Fruit fly (Drosophila melanogaster) whole organism, embryonic: ENCODE data around the gene CG15880.

Experiments used
- CG10543 ChIP-seq: fragments of 200-800 bp; sonication (Bioruptor generic); optimal IDR thresholded peaks from 3 replicates; lab custom pipeline; 2017; ENCODE audit warnings: missing biosample characterization, mild to moderate bottlenecking, missing genetic modification characterization, moderate library complexity
- CG11085 ChIP-seq: fragments of 200-800 bp; sonication (Bioruptor generic); IDR thresholded peaks from 2 replicates; pipeline ENCODE4 v1.3.6; 2022; ENCODE audit warnings: missing biosample characterization, missing genetic modification characterization
- CG12236 ChIP-seq: fragments of 200-800 bp; sonication (Bioruptor generic); optimal IDR thresholded peaks from 2 replicates; lab custom pipeline; 2016; ENCODE audit warnings: missing biosample characterization, missing genetic modification characterization
- CG14710 ChIP-seq: fragments of 200-800 bp; sonication (Bioruptor generic); optimal IDR thresholded peaks from 3 replicates; lab custom pipeline; 2019; ENCODE audit warnings: missing biosample characterization, mild to moderate bottlenecking, missing genetic modification characterization, moderate library complexity
- CG15011 ChIP-seq: fragments of 200-800 bp; sonication (Bioruptor generic); optimal IDR thresholded peaks from 3 replicates; lab custom pipeline; 2018; ENCODE audit warnings: missing biosample characterization, mild to moderate bottlenecking, missing genetic modification characterization
- CG17186 ChIP-seq: fragments of 200-800 bp; sonication (Bioruptor generic); optimal IDR thresholded peaks from 3 replicates; lab custom pipeline; 2017; ENCODE audit warnings: missing biosample characterization, missing genetic modification reagents, missing genetic modification characterization
- CG18476 ChIP-seq: fragments of 200-800 bp; sonication (Bioruptor generic); optimal IDR thresholded peaks from 2 replicates; lab custom pipeline; 2016; ENCODE audit warnings: missing biosample characterization, mild to moderate bottlenecking, missing genetic modification characterization
- CG18764 ChIP-seq: fragments of 200-800 bp; sonication (Bioruptor generic); optimal IDR thresholded peaks from 3 replicates; lab custom pipeline; 2016; ENCODE audit warnings: missing biosample characterization, missing genetic modification characterization
- CG2116 ChIP-seq: fragments of 200-800 bp; sonication (Bioruptor generic); optimal IDR thresholded peaks from 3 replicates; lab custom pipeline; 2018; ENCODE audit warnings: missing biosample characterization, mild to moderate bottlenecking, missing genetic modification characterization
- CG30431 ChIP-seq: fragments of 200-800 bp; sonication (Bioruptor generic); optimal IDR thresholded peaks from 2 replicates; lab custom pipeline; 2017; ENCODE audit warnings: missing biosample characterization, missing genetic modification characterization
- CG3163 ChIP-seq: fragments of 200-800 bp; sonication (Bioruptor generic); optimal IDR thresholded peaks from 3 replicates; lab custom pipeline; 2016; ENCODE audit warnings: missing biosample characterization, missing genetic modification characterization
- CG3407 ChIP-seq: fragments of 200-800 bp; sonication (Bioruptor generic); optimal IDR thresholded peaks from 2 replicates; lab custom pipeline; 2018; ENCODE audit warnings: missing biosample characterization, mild to moderate bottlenecking, missing genetic modification characterization
- CG3838 ChIP-seq: fragments of 200-800 bp; sonication (Bioruptor generic); optimal IDR thresholded peaks from 3 replicates; lab custom pipeline; 2016; ENCODE audit warnings: missing biosample characterization, missing genetic modification characterization
- CG4424 ChIP-seq: fragments of 200-800 bp; sonication (Bioruptor generic); optimal IDR thresholded peaks from 3 replicates; lab custom pipeline; 2016; ENCODE audit warnings: missing biosample characterization, missing genetic modification characterization
- CG4617 ChIP-seq: fragments of 200-800 bp; sonication (Bioruptor generic); optimal IDR thresholded peaks from 3 replicates; lab custom pipeline; 2016; ENCODE audit warnings: missing biosample characterization, missing genetic modification characterization, borderline replicate concordance
- CG4730 ChIP-seq: fragments of 200-800 bp; sonication (Bioruptor generic); IDR thresholded peaks from 2 replicates; pipeline ENCODE4 v1.3.6; 2022; ENCODE audit warnings: missing biosample characterization, missing genetic modification characterization
- CG6272 ChIP-seq: fragments of 200-800 bp; sonication (Bioruptor generic); IDR thresholded peaks from 2 replicates; pipeline ENCODE4 v1.3.6; 2022; ENCODE audit warnings: missing biosample characterization, missing genetic modification characterization
- CG8281 ChIP-seq: fragments of 200-800 bp; sonication (Bioruptor generic); optimal IDR thresholded peaks from 2 replicates; lab custom pipeline; 2018; ENCODE audit warnings: missing biosample characterization, mild to moderate bottlenecking, missing genetic modification characterization, moderate library complexity
- CHES-1-like ChIP-seq: fragments of 200-800 bp; sonication (Bioruptor generic); optimal IDR thresholded peaks from 2 replicates; lab custom pipeline; 2016; ENCODE audit warnings: missing biosample characterization, missing genetic modification characterization
- CkIIα-i1 ChIP-seq: fragments of 200-800 bp; sonication (Bioruptor generic); IDR thresholded peaks from 2 replicates; pipeline ENCODE4 v1.3.6; 2022; ENCODE audit warnings: missing biosample characterization, missing genetic modification characterization
- CoRest ChIP-seq: fragments of 200-800 bp; sonication (Bioruptor generic); optimal IDR thresholded peaks from 3 replicates; lab custom pipeline; 2018; ENCODE audit warnings: missing biosample characterization, mild to moderate bottlenecking, missing genetic modification characterization, moderate library complexity
- Drgx ChIP-seq: fragments of 200-800 bp; sonication (Bioruptor generic); IDR thresholded peaks from 2 replicates; pipeline ENCODE4 v1.3.6; 2022; ENCODE audit warnings: missing biosample characterization, missing genetic modification characterization
- E2f1 ChIP-seq: fragments of 200-800 bp; sonication (Bioruptor generic); IDR thresholded peaks from 2 replicates; pipeline ENCODE4 v1.3.6; 2022; ENCODE audit warnings: missing biosample characterization, missing genetic modification characterization
- GATAe ChIP-seq: fragments of 200-800 bp; sonication (Bioruptor generic); conservative IDR thresholded peaks from 2 replicates; pipeline ENCODE4 v1.3.6; 2022; ENCODE audit warnings: missing biosample characterization, missing genetic modification characterization
- Gsc ChIP-seq: fragments of 200-800 bp; sonication (Bioruptor generic); IDR thresholded peaks from 2 replicates; pipeline ENCODE4 v1.3.6; 2022; ENCODE audit warnings: missing biosample characterization, missing genetic modification characterization
- H2.0 ChIP-seq: fragments of 200-800 bp; sonication (Bioruptor generic); IDR thresholded peaks from 2 replicates; pipeline ENCODE4 v1.3.6; 2022; ENCODE audit warnings: missing biosample characterization, missing genetic modification characterization
- HHEX ChIP-seq: fragments of 200-800 bp; sonication (Bioruptor generic); optimal IDR thresholded peaks from 3 replicates; lab custom pipeline; 2017; ENCODE audit warnings: missing biosample characterization, mild to moderate bottlenecking, missing genetic modification characterization, missing genetic modification reagents
- Hr78 ChIP-seq, 2 experiments: fragments of 200-800 bp in 1 of 2; fragments of >200 bp in 1 of 2; sonication (Bioruptor generic) in 1 of 2; optimal IDR thresholded peaks; 2 replicates each; lab custom pipeline; 2017 to 2019; ENCODE audit warnings: missing biosample characterization in 2 of 2, missing genetic modification characterization in 2 of 2, mild to moderate bottlenecking in 1 of 2, moderate library complexity in 1 of 2
- Mad ChIP-seq: fragments of 200-800 bp; sonication (Bioruptor generic); optimal IDR thresholded peaks from 2 replicates; lab custom pipeline; 2016; ENCODE audit warnings: missing biosample characterization, missing genetic modification characterization
- NC2α ChIP-seq: fragments of 200-800 bp; sonication (Bioruptor generic); optimal IDR thresholded peaks from 2 replicates; lab custom pipeline; 2016; ENCODE audit warnings: missing biosample characterization, missing genetic modification characterization
- NC2β ChIP-seq: fragments of 200-800 bp; sonication (Bioruptor generic); optimal IDR thresholded peaks from 2 replicates; lab custom pipeline; 2016; ENCODE audit warnings: missing biosample characterization, missing genetic modification characterization
- NK7.1 ChIP-seq: fragments of 200-800 bp; sonication (Bioruptor generic); optimal IDR thresholded peaks from 3 replicates; lab custom pipeline; 2016; ENCODE audit warnings: missing biosample characterization, missing genetic modification characterization
- Sox100B ChIP-seq: fragments of 200-800 bp; sonication (Bioruptor generic); optimal IDR thresholded peaks from 3 replicates; lab custom pipeline; 2018; ENCODE audit warnings: missing biosample characterization, mild to moderate bottlenecking, missing genetic modification characterization
- Taf1 ChIP-seq: fragments of 200-800 bp; sonication (Bioruptor generic); IDR thresholded peaks from 2 replicates; pipeline ENCODE4 v1.3.6; 2022; ENCODE audit warnings: missing biosample characterization, missing genetic modification characterization
- ara ChIP-seq: fragments of 200-800 bp; sonication (Bioruptor generic); IDR thresholded peaks from 2 replicates; pipeline ENCODE4 v1.3.6; 2022; ENCODE audit warnings: missing biosample characterization, missing genetic modification characterization
- dmrt11E ChIP-seq: fragments of 200-800 bp; sonication (Bioruptor generic); optimal IDR thresholded peaks from 3 replicates; lab custom pipeline; 2018; ENCODE audit warnings: missing biosample characterization, mild to moderate bottlenecking, missing genetic modification characterization, moderate library complexity
- dpn ChIP-seq, 2 experiments: fragments of 200-800 bp; sonication (Bioruptor generic); optimal IDR thresholded peaks; 3 replicates each; lab custom pipeline; 2016; ENCODE audit warnings: missing biosample characterization in 2 of 2, missing genetic modification characterization in 2 of 2
- ems ChIP-seq: fragments of 200-800 bp; sonication (Bioruptor generic); optimal IDR thresholded peaks from 3 replicates; lab custom pipeline; 2016; ENCODE audit warnings: missing biosample characterization, missing genetic modification characterization
- ewg ChIP-seq: fragments of 200-800 bp; sonication (Bioruptor generic); optimal IDR thresholded peaks from 3 replicates; lab custom pipeline; 2017; ENCODE audit warnings: mild to moderate bottlenecking, missing biosample characterization, missing genetic modification reagents, missing genetic modification characterization
- fu2 ChIP-seq: fragments of 200-800 bp; sonication (Bioruptor generic); optimal IDR thresholded peaks from 2 replicates; lab custom pipeline; 2016; ENCODE audit warnings: missing biosample characterization, missing genetic modification characterization
- insv ChIP-seq, 2 experiments: fragments of 200-800 bp; sonication (Bioruptor generic); optimal IDR thresholded peaks; 3 replicates each; lab custom pipeline; 2016 to 2018; ENCODE audit warnings: missing biosample characterization in 2 of 2, missing genetic modification characterization in 2 of 2
- kni ChIP-seq: fragments of 200-800 bp; sonication (Bioruptor generic); optimal IDR thresholded peaks from 3 replicates; lab custom pipeline; 2017; ENCODE audit warnings: mild to moderate bottlenecking, missing biosample characterization, missing genetic modification reagents, missing genetic modification characterization
- lola ChIP-seq, 3 experiments: fragments of >200 bp in 2 of 3; fragments of 200-800 bp in 1 of 3; sonication (Bioruptor generic) in 1 of 3; optimal IDR thresholded peaks; 2 replicates each; lab custom pipeline; 2017 to 2019; ENCODE audit warnings: missing biosample characterization in 3 of 3, missing genetic modification characterization in 3 of 3, mild to moderate bottlenecking in 1 of 3, moderate library complexity in 1 of 3
- lov ChIP-seq, 2 experiments: fragments of 200-800 bp in 1 of 2; fragments of >200 bp in 1 of 2; sonication (Bioruptor generic) in 1 of 2; IDR thresholded peaks in 1 of 2; optimal IDR thresholded peaks in 1 of 2; 2 replicates in 1 of 2; 3 replicates in 1 of 2; pipeline versions ENCODE4 v1.3.6 to Lab custom; 2017 to 2022; ENCODE audit warnings: missing biosample characterization in 1 of 2, missing genetic modification characterization in 1 of 2
- maf-S ChIP-seq: fragments of 200-800 bp; sonication (Bioruptor generic); optimal IDR thresholded peaks from 2 replicates; lab custom pipeline; 2016; ENCODE audit warnings: missing biosample characterization, missing genetic modification characterization
- sna ChIP-seq: fragments of 200-800 bp; sonication (Bioruptor generic); IDR thresholded peaks from 2 replicates; pipeline ENCODE4 v1.3.6; 2022; ENCODE audit warnings: missing biosample characterization, missing genetic modification characterization; ENCODE audit not compliant: partially characterized antibody
- vnd ChIP-seq: fragments of 200-800 bp; sonication (Bioruptor generic); IDR thresholded peaks from 3 replicates; pipeline ENCODE4 v1.3.6; 2022; ENCODE audit warnings: missing biosample characterization, missing genetic modification characterization; ENCODE audit not compliant: partially characterized antibody
- wdn ChIP-seq: fragments of 200-800 bp; sonication (Bioruptor generic); IDR thresholded peaks from 2 replicates; pipeline ENCODE4 v1.3.6; 2022; ENCODE audit warnings: missing biosample characterization, missing genetic modification characterization

CG15880 gene

dm6 chr2L:819315-820032, 1.7 kb upstream of the CG15880 start, which contains the start of the genes PGAP2 and Clp (continued):
- TF ChIP-seq ewg (GFP tag; lab: Kevin White, UChicago) (peak; percentile 54), Gsc (GFP tag; lab: Robert Waterston, UW) (no peak), CG2116 (GFP tag; lab: Kevin White, UChicago) (peak; percentile 72), GATAe (GFP tag; lab: Robert Waterston, UW) (no peak), wdn (GFP tag; lab: Robert Waterston, UW) (no peak), sna (GFP tag; lab: Robert Waterston, UW) (no peak), vnd (GFP tag; lab: Robert Waterston, UW) (peak; percentile 48; the same call in 1 of the 3 replicates), CG15011 (peak; percentile 47), CG10543 (GFP tag; lab: Kevin White, UChicago) (peak; percentile 52), fu2 (peak; percentile 11), Mad (GFP tag; lab: Kevin White, UChicago) (peak; percentile 65), kni (no peak), HHEX (GFP tag; lab: Kevin White, UChicago) (peak; percentile 6), NC2α (GFP tag; lab: Kevin White, UChicago) (no peak), H2.0 (peak; percentile 83), CG30431 (peak; percentile 19), CG11085 (GFP tag; lab: Robert Waterston, UW) (peak; percentile 75), CHES-1-like (GFP tag; lab: Kevin White, UChicago) (peak; percentile 30), ems (GFP tag; lab: Kevin White, UChicago) (peak; percentile 41), Sox100B (GFP tag; lab: Kevin White, UChicago) (no peak), dpn (GFP tag; optimal IDR thresholded peaks at IDR 0.05; lab: Kevin White, UChicago) (peak; percentile 50 to 77), CG4617 (GFP tag; lab: Kevin White, UChicago) (peak; percentile 61), lov (optimal IDR thresholded peaks at IDR 0.05; lab: Kevin White, UChicago) (no peak), lov (GFP tag; IDR thresholded peaks at IDR 0.05; lab: Robert Waterston, UW) (no peak), CG3163 (no peak), E2f1 (GFP tag; lab: Robert Waterston, UW) (peak; percentile 80), CkIIα-i1 (GFP tag; lab: Robert Waterston, UW) (no peak), dmrt11E (peak; percentile 78), CG18764 (GFP tag; lab: Kevin White, UChicago) (peak; percentile 60), NK7.1 (GFP tag; lab: Kevin White, UChicago) (peak; percentile 6), CG6272 (peak; percentile 62), CG18476 (GFP tag; lab: Kevin White, UChicago) (peak; percentile 53), Drgx (GFP tag; lab: Robert Waterston, UW) (0 out of 2 replicates have a peak, but pooled peaks have one; percentile 17), NC2β (no peak), CoRest (tag; lab: Kevin White, UChicago) (peak; percentile 87), insv (GFP tag; optimal IDR thresholded peaks at IDR 0.05; lab: Kevin White, UChicago) (no peak), CG17186 (GFP tag; lab: Kevin White, UChicago) (peak; percentile 48), Taf1 (GFP tag; lab: Robert Waterston, UW) (peak; percentile 24; the same call in 1 of the 2 replicates), CG14710 (peak; percentile 84), Hr78 (GFP tag; optimal IDR thresholded peaks at IDR 0.05; lab: Kevin White, UChicago) (no peak), CG3838 (GFP tag; lab: Kevin White, UChicago) (no peak), CG4730 (peak; percentile 65), CG8281 (tag; lab: Kevin White, UChicago) (peak; percentile 29), ara (peak; percentile 64; the same call in 1 of the 2 replicates), CG12236 (GFP tag; lab: Kevin White, UChicago) (no peak), CG3407 (GFP tag; lab: Kevin White, UChicago) (peak; percentile 29), CG4424 (GFP tag; lab: Kevin White, UChicago) (peak; percentile 79), maf-S (GFP tag; lab: Kevin White, UChicago) (peak; percentile 3), lola (GFP tag; optimal IDR thresholded peaks at IDR 0.05; lab: Kevin White, UChicago) (peak in 1 of 3 experiments; percentile 80)
